Fruit fly (Drosophila melanogaster) whole organism, embryonic: ENCODE data around the gene Sptr.

Experiments
- C15 ChIP-seq: fragments of 200-800 bp; sonication (Bioruptor generic); IDR thresholded peaks from 3 replicates; pipeline ENCODE4 v1.3.6; 2022; ENCODE audit warnings: missing biosample characterization, missing genetic modification characterization
- CG1024 ChIP-seq: fragments of 200-800 bp; sonication (Bioruptor generic); IDR thresholded peaks from 2 replicates; pipeline ENCODE4 v1.3.6; 2022; ENCODE audit warnings: missing biosample characterization, missing genetic modification characterization
- CG11504 ChIP-seq: fragments of 200-800 bp; sonication (Bioruptor generic); optimal IDR thresholded peaks from 3 replicates; lab custom pipeline; 2019; ENCODE audit warnings: missing biosample characterization, mild to moderate bottlenecking, missing genetic modification characterization, moderate library complexity
- CG11560 ChIP-seq: fragments of 200-800 bp; sonication (Bioruptor generic); IDR thresholded peaks from 3 replicates; pipeline ENCODE4 v1.3.6; 2022; ENCODE audit warnings: missing biosample characterization, missing genetic modification characterization
- CG13296 ChIP-seq: fragments of 200-800 bp; sonication (Bioruptor generic); optimal IDR thresholded peaks from 3 replicates; lab custom pipeline; 2018; ENCODE audit warnings: missing biosample characterization, mild to moderate bottlenecking, missing genetic modification characterization
- CG13894 ChIP-seq: fragments of 200-800 bp; sonication (Bioruptor generic); optimal IDR thresholded peaks from 3 replicates; lab custom pipeline; 2018; ENCODE audit warnings: missing biosample characterization, mild to moderate bottlenecking, missing genetic modification characterization, moderate library complexity
- CG16779 ChIP-seq: fragments of 200-800 bp; sonication (Bioruptor generic); IDR thresholded peaks from 2 replicates; pipeline ENCODE4 v1.3.6; 2022; ENCODE audit warnings: missing biosample characterization, missing genetic modification characterization
- CG18262 ChIP-seq: fragments of 200-800 bp; optimal IDR thresholded peaks from 3 replicates; lab custom pipeline; 2019; ENCODE audit warnings: missing biosample characterization, mild to moderate bottlenecking, missing genetic modification characterization, moderate library complexity
- CG2875 ChIP-seq: fragments of 200-800 bp; sonication (Bioruptor generic); optimal IDR thresholded peaks from 2 replicates; lab custom pipeline; 2017; ENCODE audit warnings: missing biosample characterization, mild to moderate bottlenecking, missing genetic modification characterization, missing genetic modification reagents
- CG32772 ChIP-seq: fragments of 200-800 bp; sonication (Bioruptor generic); IDR thresholded peaks from 2 replicates; pipeline ENCODE4 v1.3.6; 2022; ENCODE audit warnings: missing biosample characterization, missing genetic modification characterization
- CG3281 ChIP-seq: fragments of 200-800 bp; sonication (Bioruptor generic); optimal IDR thresholded peaks from 3 replicates; lab custom pipeline; 2017; ENCODE audit warnings: missing biosample characterization, mild to moderate bottlenecking, missing genetic modification characterization
- CG4854 ChIP-seq: fragments of 200-800 bp; sonication (Bioruptor generic); optimal IDR thresholded peaks from 2 replicates; lab custom pipeline; 2016; ENCODE audit warnings: missing biosample characterization, missing genetic modification characterization, inconsistent platforms
- CG6654 ChIP-seq: fragments of 200-800 bp; sonication (Bioruptor generic); optimal IDR thresholded peaks from 2 replicates; lab custom pipeline; 2017; ENCODE audit warnings: missing biosample characterization, mild to moderate bottlenecking, missing genetic modification characterization
- CG6791 ChIP-seq: fragments of 200-800 bp; sonication (Bioruptor generic); IDR thresholded peaks from 3 replicates; pipeline ENCODE4 v1.3.6; 2022; ENCODE audit warnings: missing biosample characterization, missing genetic modification characterization; ENCODE audit not compliant: partially characterized antibody
- CG8089 ChIP-seq: fragments of 200-800 bp; sonication (Bioruptor generic); optimal IDR thresholded peaks from 3 replicates; lab custom pipeline; 2016; ENCODE audit warnings: missing biosample characterization, missing genetic modification characterization
- CG8478 ChIP-seq: fragments of >200 bp; optimal IDR thresholded peaks from 2 replicates; lab custom pipeline; 2018
- E2f1 ChIP-seq: fragments of 200-800 bp; sonication (Bioruptor generic); IDR thresholded peaks from 2 replicates; pipeline ENCODE4 v1.3.6; 2022; ENCODE audit warnings: missing biosample characterization, missing genetic modification characterization
- Gug ChIP-seq: fragments of 200-800 bp; sonication (Bioruptor generic); IDR thresholded peaks from 4 replicates; pipeline ENCODE4 v1.3.6; 2022; ENCODE audit warnings: missing biosample characterization, missing genetic modification characterization
- HmgZ ChIP-seq: fragments of 200-800 bp; sonication (Bioruptor generic); optimal IDR thresholded peaks from 2 replicates; lab custom pipeline; 2018; ENCODE audit warnings: missing biosample characterization, mild to moderate bottlenecking, missing genetic modification characterization
- Hmx ChIP-seq: fragments of 200-800 bp; sonication (Bioruptor generic); optimal IDR thresholded peaks from 2 replicates; lab custom pipeline; 2016; ENCODE audit warnings: missing biosample characterization, missing genetic modification characterization
- MESR4 ChIP-seq: fragments of 200-800 bp; sonication (Bioruptor generic); optimal IDR thresholded peaks from 2 replicates; lab custom pipeline; 2018; ENCODE audit warnings: missing biosample characterization, mild to moderate bottlenecking, missing genetic modification characterization, moderate library complexity
- Neu2 ChIP-seq: fragments of 200-800 bp; sonication (Bioruptor generic); optimal IDR thresholded peaks from 3 replicates; lab custom pipeline; 2016; ENCODE audit warnings: missing biosample characterization, missing genetic modification characterization, borderline replicate concordance
- Spps ChIP-seq: fragments of 200-800 bp; sonication (Bioruptor generic); optimal IDR thresholded peaks from 2 replicates; lab custom pipeline; 2018; ENCODE audit warnings: missing biosample characterization, mild to moderate bottlenecking, missing genetic modification characterization
- ara ChIP-seq: fragments of 200-800 bp; sonication (Bioruptor generic); IDR thresholded peaks from 2 replicates; pipeline ENCODE4 v1.3.6; 2022; ENCODE audit warnings: missing biosample characterization, missing genetic modification characterization
- bigmax ChIP-seq: fragments of 200-800 bp; sonication (Bioruptor generic); optimal IDR thresholded peaks from 2 replicates; lab custom pipeline; 2018; ENCODE audit warnings: missing biosample characterization, mild to moderate bottlenecking, missing genetic modification characterization
- cad ChIP-seq: fragments of >200 bp; optimal IDR thresholded peaks from 2 replicates; lab custom pipeline; 2017; ENCODE audit warnings: missing biosample characterization, missing genetic modification characterization
- dati ChIP-seq: fragments of 200-800 bp; sonication (Bioruptor generic); IDR thresholded peaks from 2 replicates; pipeline ENCODE4 v1.3.6; 2022; ENCODE audit warnings: missing biosample characterization, missing genetic modification characterization
- dimm ChIP-seq: fragments of 200-800 bp; sonication (Bioruptor generic); IDR thresholded peaks from 2 replicates; pipeline ENCODE4 v1.3.6; 2022; ENCODE audit warnings: missing biosample characterization, missing genetic modification characterization
- ftz-f1 ChIP-seq: fragments of 200-800 bp; sonication (Bioruptor generic); optimal IDR thresholded peaks from 2 replicates; lab custom pipeline; 2016; ENCODE audit warnings: missing biosample characterization, missing genetic modification characterization
- gsb-n ChIP-seq: fragments of 200-800 bp; sonication (Bioruptor generic); optimal IDR thresholded peaks from 3 replicates; lab custom pipeline; 2018; ENCODE audit warnings: missing biosample characterization, mild to moderate bottlenecking, missing genetic modification characterization
- jigr1 ChIP-seq: fragments of 200-800 bp; sonication (Bioruptor generic); IDR thresholded peaks from 3 replicates; pipeline ENCODE4 v1.3.6; 2022; ENCODE audit warnings: missing biosample characterization, missing genetic modification characterization
- lov ChIP-seq, 2 experiments: fragments of 200-800 bp in 1 of 2; fragments of >200 bp in 1 of 2; sonication (Bioruptor generic) in 1 of 2; IDR thresholded peaks in 1 of 2; optimal IDR thresholded peaks in 1 of 2; 2 replicates in 1 of 2; 3 replicates in 1 of 2; pipeline versions ENCODE4 v1.3.6 to Lab custom; 2017 to 2022; ENCODE audit warnings: missing biosample characterization in 1 of 2, missing genetic modification characterization in 1 of 2
- phol ChIP-seq: fragments of 200-800 bp; sonication (Bioruptor generic); optimal IDR thresholded peaks from 3 replicates; lab custom pipeline; 2018; ENCODE audit warnings: missing biosample characterization, mild to moderate bottlenecking, missing genetic modification characterization, moderate library complexity
- pros ChIP-seq: fragments of 200-800 bp; sonication (Bioruptor generic); optimal IDR thresholded peaks from 3 replicates; lab custom pipeline; 2019; ENCODE audit warnings: missing biosample characterization, mild to moderate bottlenecking, missing genetic modification characterization, moderate library complexity
- trem ChIP-seq: fragments of 200-800 bp; optimal IDR thresholded peaks from 3 replicates; lab custom pipeline; 2019; ENCODE audit warnings: missing biosample characterization, mild to moderate bottlenecking, missing genetic modification characterization, moderate library complexity
- ttk ChIP-seq: fragments of 200-800 bp; sonication (Bioruptor generic); IDR thresholded peaks from 2 replicates; pipeline ENCODE4 v2.1.2; 2022; ENCODE audit warnings: missing biosample characterization, missing genetic modification characterization
- usp ChIP-seq: fragments of >200 bp; optimal IDR thresholded peaks from 2 replicates; lab custom pipeline; 2017; ENCODE audit warnings: missing biosample characterization, missing genetic modification characterization
- vvl ChIP-seq: fragments of 200-800 bp; sonication (Bioruptor generic); IDR thresholded peaks from 2 replicates; pipeline ENCODE4 v1.3.6; 2022; ENCODE audit warnings: missing biosample characterization, missing genetic modification characterization
- wek ChIP-seq: fragments of 200-800 bp; sonication (Bioruptor generic); optimal IDR thresholded peaks from 3 replicates; lab custom pipeline; 2018; ENCODE audit warnings: missing biosample characterization, mild to moderate bottlenecking, missing genetic modification characterization, moderate library complexity
- z ChIP-seq: fragments of 200-800 bp; sonication (Bioruptor generic); IDR thresholded peaks from 3 replicates; pipeline ENCODE4 v1.3.6; 2022; ENCODE audit warnings: missing biosample characterization, missing genetic modification characterization

Sptr gene

dm6 chrX:8464378-8465036 is at the start of gene Sptr (continued):
- TF ChIP-seq CG6654 (GFP tag; lab: Kevin White, UChicago) (peak; percentile 12), CG13894 (tag; lab: Kevin White, UChicago) (peak; percentile 93), CG13296 (GFP tag; lab: Kevin White, UChicago) (peak; percentile 93), ftz-f1 (GFP tag; lab: Kevin White, UChicago) (peak; percentile 54), phol (peak; percentile 76), CG11504 (tag; lab: Kevin White, UChicago) (peak; percentile 91), trem (tag; lab: Kevin White, UChicago) (peak; percentile 42), Gug (GFP tag; lab: Robert Waterston, UW) (peak; percentile 76; the same call in 3 of the 4 replicates), CG4854 (GFP tag; lab: Kevin White, UChicago) (peak; percentile 72), jigr1 (GFP tag; lab: Robert Waterston, UW) (peak; percentile 50; the same call in 2 of the 3 replicates), C15 (GFP tag; lab: Robert Waterston, UW) (peak; percentile 79; the same call in 2 of the 3 replicates), dimm (GFP tag; lab: Robert Waterston, UW) (peak; percentile 65), pros (GFP tag; lab: Kevin White, UChicago) (no peak), dati (GFP tag; lab: Robert Waterston, UW) (0 out of 2 replicates have a peak, but pooled peaks have one; percentile 6), HmgZ (tag; lab: Kevin White, UChicago) (peak; percentile 91), gsb-n (peak; percentile 29), vvl (peak; percentile 95), z (no peak), E2f1 (GFP tag; lab: Robert Waterston, UW) (peak; percentile 87), ttk (GFP tag; lab: Robert Waterston, UW) (peak; percentile 82), wek (GFP tag; lab: Kevin White, UChicago) (peak; percentile 48), CG18262 (tag; lab: Kevin White, UChicago) (peak; percentile 75), cad (GFP tag; lab: Kevin White, UChicago) (no peak), bigmax (GFP tag; lab: Kevin White, UChicago) (no peak), CG16779 (GFP tag; lab: Robert Waterston, UW) (peak; percentile 74), CG3281 (GFP tag; lab: Kevin White, UChicago) (peak; percentile 94), CG32772 (GFP tag; lab: Robert Waterston, UW) (peak; percentile 84), MESR4 (GFP tag; lab: Kevin White, UChicago) (no peak), usp (no peak), Hmx (GFP tag; lab: Kevin White, UChicago) (peak; percentile 65), ara (GFP tag; lab: Robert Waterston, UW) (peak; percentile 80), CG2875 (GFP tag; lab: Kevin White, UChicago) (peak; percentile 62), lov (optimal IDR thresholded peaks at IDR 0.05; lab: Kevin White, UChicago) (no peak), lov (GFP tag; IDR thresholded peaks at IDR 0.05; lab: Robert Waterston, UW) (0 out of 3 replicates have a peak, but pooled peaks have one; percentile 26), CG8478 (no peak), CG1024 (GFP tag; lab: Robert Waterston, UW) (peak; percentile 69), CG8089 (GFP tag; lab: Kevin White, UChicago) (peak; percentile 2), CG11560 (tag; lab: Robert Waterston, UW) (peak; percentile 62; the same call in 2 of the 3 replicates), Neu2 (no peak), Spps (tag; lab: Kevin White, UChicago) (peak; percentile 3), CG6791 (GFP tag; lab: Robert Waterston, UW) (no peak)
- TF ChIP-seq, all 482 proteins: peak for 385
